Worm (Caenorhabditis elegans) whole organism, young adult: ENCODE data around the gene T10C6.6.

ENCODE experiments used
- B0261.1 ChIP-seq: sonication (generic microtip); optimal IDR thresholded peaks from 2 replicates; lab custom pipeline; 2016; ENCODE audit warnings: mild to moderate bottlenecking, missing genetic modification characterization, moderate library complexity, missing compliant biosample characterization
- D2030.7 ChIP-seq: fragments of 200-800 bp; sonication (Bioruptor generic); IDR thresholded peaks from 2 replicates; pipeline ENCODE4 v1.3.6; 2022; ENCODE audit warnings: missing genetic modification reagents, missing genetic modification characterization, missing compliant biosample characterization
- F22D6.2 ChIP-seq: sonication (generic microtip); optimal IDR thresholded peaks from 2 replicates; lab custom pipeline; 2016; ENCODE audit warnings: mild to moderate bottlenecking, missing genetic modification characterization, missing compliant biosample characterization
- F39B2.1 ChIP-seq: fragments of 200-800 bp; sonication (Bioruptor generic); IDR thresholded peaks from 2 replicates; pipeline ENCODE4 v1.3.6; 2022; ENCODE audit warnings: missing genetic modification reagents, missing genetic modification characterization, missing compliant biosample characterization
- F49E8.2 ChIP-seq: sonication (generic microtip); optimal IDR thresholded peaks from 3 replicates; lab custom pipeline; 2017; ENCODE audit warnings: missing genetic modification characterization, mild to moderate bottlenecking, missing compliant biosample characterization, antibody characterized with exemption, moderate library complexity; ENCODE audit not compliant: insufficient read depth
- F52B5.7 ChIP-seq: sonication (generic microtip); optimal IDR thresholded peaks from 2 replicates; lab custom pipeline; 2016; ENCODE audit warnings: mild to moderate bottlenecking, missing genetic modification characterization, missing compliant biosample characterization
- T07F8.4 ChIP-seq: sonication (generic microtip); optimal IDR thresholded peaks from 2 replicates; lab custom pipeline; 2016; ENCODE audit warnings: mild to moderate bottlenecking, missing genetic modification characterization, moderate library complexity, missing compliant biosample characterization
- Y95B8A.8 ChIP-seq: fragments of 200-800 bp; sonication (Bioruptor generic); IDR thresholded peaks from 2 replicates; pipeline ENCODE4 v1.3.6; 2022; ENCODE audit warnings: missing genetic modification reagents, missing genetic modification characterization, missing compliant biosample characterization
- ama-1 ChIP-seq, 3 experiments: fragments of 150-350 bp in 1 of 3; sonication (generic microtip) in 2 of 3; optimal IDR thresholded peaks; 2 replicates each; lab custom pipeline; 2014 to 2018; ENCODE audit warnings: missing biosample characterization in 2 of 3, missing genetic modification characterization in 2 of 3, missing genetic modification reagents in 2 of 3
- aptf-2 ChIP-seq: fragments of 200-800 bp; sonication (Bioruptor generic); conservative IDR thresholded peaks from 2 replicates; pipeline ENCODE4 v1.3.6; 2022; ENCODE audit warnings: missing genetic modification reagents, missing genetic modification characterization, missing compliant biosample characterization
- bed-2 ChIP-seq: fragments of 200-800 bp; sonication (Bioruptor generic); IDR thresholded peaks from 2 replicates; pipeline ENCODE4 v1.3.6; 2022; ENCODE audit warnings: missing genetic modification reagents, missing genetic modification characterization, missing compliant biosample characterization
- cebp-2 ChIP-seq: fragments of 200-800 bp; sonication (Bioruptor generic); IDR thresholded peaks from 2 replicates; pipeline ENCODE4 v1.3.6; 2022; ENCODE audit warnings: missing genetic modification characterization, missing compliant biosample characterization
- ceh-58 ChIP-seq: fragments of 200-800 bp; sonication (Bioruptor generic); IDR thresholded peaks from 2 replicates; pipeline ENCODE4 v1.3.6; 2022; ENCODE audit warnings: missing genetic modification characterization, missing compliant biosample characterization
- ceh-91 ChIP-seq: fragments of 200-800 bp; sonication (Bioruptor generic); IDR thresholded peaks from 2 replicates; pipeline ENCODE4 v1.3.6; 2022; ENCODE audit warnings: missing genetic modification reagents, missing genetic modification characterization, missing compliant biosample characterization
- chd-7 ChIP-seq: sonication (generic microtip); optimal IDR thresholded peaks from 2 replicates; lab custom pipeline; 2016; ENCODE audit warnings: mild to moderate bottlenecking, missing genetic modification characterization, moderate library complexity, missing compliant biosample characterization
- die-1 ChIP-seq: sonication (generic microtip); optimal IDR thresholded peaks from 2 replicates; lab custom pipeline; 2016; ENCODE audit warnings: missing genotype, mild to moderate bottlenecking, missing genetic modification characterization, missing compliant biosample characterization
- dox-1 ChIP-seq: fragments of 200-800 bp; sonication (Bioruptor generic); IDR thresholded peaks from 2 replicates; pipeline ENCODE4 v1.3.6; 2022; ENCODE audit warnings: missing genetic modification reagents, missing genetic modification characterization, missing compliant biosample characterization
- dpl-1 ChIP-seq: fragments of 150-350 bp; optimal IDR thresholded peaks from 2 replicates; lab custom pipeline; 2014; ENCODE audit warnings: missing biosample characterization, missing genetic modification reagents, missing genetic modification characterization
- egrh-3 ChIP-seq: fragments of 200-800 bp; sonication (Bioruptor generic); IDR thresholded peaks from 2 replicates; pipeline ENCODE4 v1.3.6; 2022; ENCODE audit warnings: missing genetic modification reagents, missing genetic modification characterization, missing compliant biosample characterization
- fkh-3 ChIP-seq: sonication (generic microtip); optimal IDR thresholded peaks from 2 replicates; lab custom pipeline; 2016; ENCODE audit warnings: mild to moderate bottlenecking, missing genetic modification characterization, missing compliant biosample characterization
- gei-17 ChIP-seq: fragments of 200-800 bp; sonication (Bioruptor generic); optimal IDR thresholded peaks from 2 replicates; lab custom pipeline; 2018; ENCODE audit warnings: mild to moderate bottlenecking, missing genetic modification characterization, missing compliant biosample characterization
- hlh-12 ChIP-seq: sonication (generic microtip); optimal IDR thresholded peaks from 2 replicates; lab custom pipeline; 2016; ENCODE audit warnings: missing genetic modification characterization, missing compliant biosample characterization
- hmg-20 ChIP-seq: fragments of 200-800 bp; sonication (Bioruptor generic); IDR thresholded peaks from 2 replicates; pipeline ENCODE4 v1.3.6; 2022; ENCODE audit warnings: missing genetic modification reagents, missing genetic modification characterization, missing compliant biosample characterization
- lin-26 ChIP-seq: fragments of 200-800 bp; sonication (Bioruptor generic); IDR thresholded peaks from 2 replicates; pipeline ENCODE4 v1.3.6; 2022; ENCODE audit warnings: missing genetic modification reagents, missing genetic modification characterization, missing compliant biosample characterization
- lin-40 ChIP-seq: sonication (generic microtip); optimal IDR thresholded peaks from 2 replicates; lab custom pipeline; 2016; ENCODE audit warnings: missing genetic modification characterization, mild to moderate bottlenecking, missing compliant biosample characterization, missing genotype, missing genetic modification reagents
- lsl-1 ChIP-seq: fragments of 200-800 bp; sonication (Bioruptor generic); optimal IDR thresholded peaks from 2 replicates; lab custom pipeline; 2018; ENCODE audit warnings: mild to moderate bottlenecking, missing genetic modification characterization, moderate library complexity, missing compliant biosample characterization
- nfya-1 ChIP-seq: sonication (generic microtip); optimal IDR thresholded peaks from 2 replicates; lab custom pipeline; 2017; ENCODE audit warnings: antibody characterized with exemption, missing compliant biosample characterization, missing genetic modification characterization, borderline replicate concordance; ENCODE audit not compliant: insufficient read depth
- nfyb-1 ChIP-seq: fragments of 200-800 bp; sonication (Bioruptor generic); IDR thresholded peaks from 2 replicates; pipeline ENCODE4 v1.3.6; 2022; ENCODE audit warnings: missing genetic modification reagents, missing genetic modification characterization, missing compliant biosample characterization
- nhr-27 ChIP-seq: fragments of 200-800 bp; sonication (Bioruptor generic); optimal IDR thresholded peaks from 2 replicates; lab custom pipeline; 2018; ENCODE audit warnings: mild to moderate bottlenecking, missing genetic modification characterization, moderate library complexity, missing compliant biosample characterization
- nhr-90 ChIP-seq: sonication (generic microtip); optimal IDR thresholded peaks from 2 replicates; lab custom pipeline; 2016; ENCODE audit warnings: missing genotype, mild to moderate bottlenecking, missing genetic modification characterization, missing compliant biosample characterization
- snpc-1.3 ChIP-seq: sonication (generic microtip); optimal IDR thresholded peaks from 2 replicates; lab custom pipeline; 2017; ENCODE audit warnings: missing genetic modification characterization, mild to moderate bottlenecking, missing compliant biosample characterization, antibody characterized with exemption, moderate library complexity, missing genotype, missing genetic modification reagents; ENCODE audit not compliant: insufficient read depth
- snpc-4 ChIP-seq, 5 experiments: fragments of 150-350 bp in 1 of 5; sonication (generic microtip) in 4 of 5; optimal IDR thresholded peaks; 2 replicates each; lab custom pipeline; 2014 to 2018; ENCODE audit warnings: missing genetic modification characterization in 5 of 5, missing biosample characterization in 3 of 5, antibody characterized with exemption in 2 of 5, mild to moderate bottlenecking in 2 of 5, missing compliant biosample characterization in 2 of 5, missing genotype in 2 of 5, moderate library complexity in 2 of 5, missing genetic modification reagents in 1 of 5
- sptf-2 ChIP-seq: fragments of 200-800 bp; sonication (Bioruptor generic); optimal IDR thresholded peaks from 2 replicates; lab custom pipeline; 2018; ENCODE audit warnings: mild to moderate bottlenecking, missing genetic modification characterization, missing compliant biosample characterization
- unc-130 ChIP-seq: sonication (generic microtip); optimal IDR thresholded peaks from 2 replicates; lab custom pipeline; 2016; ENCODE audit warnings: missing genetic modification reagents, missing genetic modification characterization, missing compliant biosample characterization
- xnd-1 ChIP-seq: sonication (generic microtip); optimal IDR thresholded peaks from 2 replicates; lab custom pipeline; 2016; ENCODE audit warnings: missing genotype, missing genetic modification reagents, missing genetic modification characterization, missing compliant biosample characterization

T10C6.6 gene

ce11 chrV:16046573-16046972, 22.4 kb downstream of the T10C6.6 start, which contains the start of gene ZK285.2:
Gene ZK285.2, plus strand, starts transcription at chrV:16046873.
- TF ChIP-seq chd-7 = no peak
- no peak for TF ChIP-seq sptf-2 (GFP tag; lab: Kevin White, UChicago)
- TF ChIP-seq dox-1 (GFP tag; lab: Robert Waterston, UW) = no peak
- TF ChIP-seq T07F8.4 (tag; lab: Kevin White, UChicago) = no peak
- TF ChIP-seq, all 124 proteins: peak for 0

- TF ChIP-seq unc-130 (GFP tag; lab: Kevin White, UChicago) (no peak), xnd-1 (no peak), lin-26 (GFP tag; lab: Robert Waterston, UW) (no peak), egrh-3 (GFP tag; lab: Robert Waterston, UW) (peak; percentile 77; the same call in 1 of the 2 replicates)
Measured at ce11 chrV:16047052-16047451, 22.9 kb downstream of the T10C6.6 start.

ce11 chrV:16047508-16047907, 23.4 kb downstream of the T10C6.6 start, which contains the start of gene str-198:
Gene str-198, plus strand, starts transcription at chrV:16047808.
- TF ChIP-seq B0261.1 (tag; lab: Kevin White, UChicago) (no peak), Y95B8A.8 (GFP tag; lab: Robert Waterston, UW) (no peak), dpl-1 (GFP tag; lab: Kevin White, UChicago) (no peak), die-1 (tag; lab: Kevin White, UChicago) (no peak), ceh-91 (no peak), bed-2 (GFP tag; lab: Robert Waterston, UW) (no peak), nfya-1 (tag; lab: Kevin White, UChicago) (no peak), lsl-1 (GFP tag; lab: Kevin White, UChicago) (no peak), hlh-12 (tag; lab: Kevin White, UChicago) (no peak), ama-1 (optimal IDR thresholded peaks at IDR 0.05; lab: Kevin White, UChicago) (no peak), ama-1 (GFP tag; optimal IDR thresholded peaks at IDR 0.05; lab: Kevin White, UChicago) (no peak)
- TF ChIP-seq, all 124 proteins: peak for 0

ce11 chrV:16049177-16049576, 25.1 kb downstream of the T10C6.6 start, which contains the start of gene best-12:
Gene best-12, plus strand, starts transcription at chrV:16049477.
- TF ChIP-seq nfyb-1 (GFP tag; lab: Robert Waterston, UW) (no peak), fkh-3 (tag; lab: Kevin White, UChicago) (no peak), gei-17 (GFP tag; lab: Kevin White, UChicago) (no peak), F39B2.1 (GFP tag; lab: Robert Waterston, UW) (no peak), lin-40 (no peak), aptf-2 (GFP tag; lab: Robert Waterston, UW) (no peak), B0261.1 (tag; lab: Kevin White, UChicago) (no peak), F52B5.7 (no peak), ceh-58 (GFP tag; lab: Robert Waterston, UW) (no peak), F49E8.2 (tag; lab: Kevin White, UChicago) (no peak), D2030.7 (no peak), hmg-20 (GFP tag; lab: Robert Waterston, UW) (no peak), nhr-90 (tag; lab: Kevin White, UChicago) (no peak), nhr-27 (tag; lab: Kevin White, UChicago) (no peak), snpc-4 (GFP tag; optimal IDR thresholded peaks at IDR 0.05; lab: Kevin White, UChicago) (no peak), snpc-4 (tag; optimal IDR thresholded peaks at IDR 0.05; lab: Kevin White, UChicago) (no peak), Y95B8A.8 (GFP tag; lab: Robert Waterston, UW) (no peak), F22D6.2 (tag; lab: Kevin White, UChicago) (no peak), snpc-1.3 (tag; lab: Kevin White, UChicago) (no peak), cebp-2 (GFP tag; lab: Robert Waterston, UW) (no peak)
- TF ChIP-seq, all 124 proteins: peak for 0
